Worm (Caenorhabditis elegans): Measurements from ENCODE around the gene K10C2.8.

DNA sequence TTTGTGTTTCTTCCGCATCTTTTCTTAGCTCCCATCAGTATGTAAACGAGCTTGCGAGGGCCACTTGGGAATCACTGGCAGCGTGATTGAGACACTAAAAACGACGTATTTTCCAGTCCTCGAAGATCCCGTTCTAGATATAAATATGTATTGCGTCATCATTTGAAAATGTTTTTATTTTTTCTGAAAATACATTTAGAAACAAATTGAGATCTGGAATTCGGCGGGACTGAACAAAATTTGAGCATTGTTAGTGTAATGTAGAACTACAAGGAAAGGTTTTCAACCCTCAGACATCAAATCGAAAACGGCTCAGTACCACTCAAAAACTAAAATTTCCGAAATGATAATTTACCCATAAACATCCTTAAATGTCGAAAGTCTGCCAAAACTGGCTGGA, 23.9 kb downstream of the K10C2.8 start:
- TF ChIP-seq unc-39 (tag; optimal IDR thresholded peaks at IDR 0.05) (no peak), mab-5 (tag; optimal IDR thresholded peaks at IDR 0.05) (no peak), ztf-11 (tag; optimal IDR thresholded peaks at IDR 0.05) (no peak), sem-4 (tag; optimal IDR thresholded peaks at IDR 0.05) (no peak), zag-1 (tag; optimal IDR thresholded peaks at IDR 0.05) (no peak), ceh-82 (tag; optimal IDR thresholded peaks at IDR 0.05) (no peak), lin-39 (tag; optimal IDR thresholded peaks at IDR 0.05) (no peak), fos-1 (tag; optimal IDR thresholded peaks at IDR 0.05) (no peak), nhr-77 (tag; optimal IDR thresholded peaks at IDR 0.05) (no peak), nhr-11 (tag; optimal IDR thresholded peaks at IDR 0.05) (no peak), nhr-23 (tag; optimal IDR thresholded peaks at IDR 0.05) (no peak)
